Worm (Caenorhabditis elegans): ENCODE measurements around the gene K10G6.9.

K10G6.9 gene

ce11 chrII:3931825-3932224 is 40.2 kb upstream of the K10G6.9 start:
- TF ChIP-seq egl-5 (tag; optimal IDR thresholded peaks at IDR 0.05) (no peak), lin-39 (tag; optimal IDR thresholded peaks at IDR 0.05) (peak; percentile 4)

- TF ChIP-seq nfya-1 (tag; optimal IDR thresholded peaks at IDR 0.05; ENCODE audit: insufficient read depth) (no peak), ceh-16 (tag; optimal IDR thresholded peaks at IDR 0.05) (no peak), ZK546.5 (tag; optimal IDR thresholded peaks at IDR 0.05) (no peak), pqm-1 (tag; optimal IDR thresholded peaks at IDR 0.05) (no peak), aly-2 (tag; optimal IDR thresholded peaks at IDR 0.05) (no peak), snpc-4 (tag; optimal IDR thresholded peaks at IDR 0.05) (no peak), ceh-28 (tag; optimal IDR thresholded peaks at IDR 0.05) (no peak), lin-15B (tag; optimal IDR thresholded peaks at IDR 0.05) (no peak), R02D3.7 (tag; optimal IDR thresholded peaks at IDR 0.05) (no peak), zag-1 (tag; optimal IDR thresholded peaks at IDR 0.05) (no peak), fkh-10 (GFP tag; optimal IDR thresholded peaks at IDR 0.05) (no peak), nhr-237 (tag; optimal IDR thresholded peaks at IDR 0.05) (no peak), fkh-2 (tag; optimal IDR thresholded peaks at IDR 0.05) (no peak), unc-62 (GFP tag; optimal IDR thresholded peaks at IDR 0.05) (no peak)
These were observed 38.4 kb upstream of the K10G6.9 start, which contains the start of gene Y14H12B.2 for ce11 chrII:3933640-3934039. Y14H12B.2 (minus strand) TSS chrII:3933740.

- no peak for TF ChIP-seq nhr-12 (tag; optimal IDR thresholded peaks at IDR 0.05)
- no peak for TF ChIP-seq pha-4 (tag; optimal IDR thresholded peaks at IDR 0.05)
- TF ChIP-seq nfya-1 (tag; optimal IDR thresholded peaks at IDR 0.05; ENCODE audit: insufficient read depth): no peak
- no peak for TF ChIP-seq nhr-25 (tag; optimal IDR thresholded peaks at IDR 0.05)
- TF ChIP-seq ztf-4 (tag; optimal IDR thresholded peaks at IDR 0.05): no peak
- TF ChIP-seq snpc-4 (tag; optimal IDR thresholded peaks at IDR 0.05): no peak
- TF ChIP-seq nhr-11 (tag; optimal IDR thresholded peaks at IDR 0.05): no peak
- no peak for TF ChIP-seq nhr-77 (tag; optimal IDR thresholded peaks at IDR 0.05)
- TF ChIP-seq lin-15B (tag; optimal IDR thresholded peaks at IDR 0.05): no peak
- TF ChIP-seq eor-1 (tag; optimal IDR thresholded peaks at IDR 0.05): no peak
These were observed 38.0 kb upstream of the K10G6.9 start, which contains the start of gene Y14H12B.1 for ce11 chrII:3934085-3934484. Y14H12B.1 (plus strand) TSS chrII:3934447.

ce11 chrII:3935098-3935497 is 37.0 kb upstream of the K10G6.9 start:
- TF ChIP-seq fkh-10 (GFP tag; optimal IDR thresholded peaks at IDR 0.05) (no peak), ceh-16 (tag; optimal IDR thresholded peaks at IDR 0.05) (no peak), ceh-9 (tag; optimal IDR thresholded peaks at IDR 0.05) (no peak), fos-1 (tag; optimal IDR thresholded peaks at IDR 0.05) (no peak), hmg-11 (tag; optimal IDR thresholded peaks at IDR 0.05) (no peak), snpc-4 (tag; optimal IDR thresholded peaks at IDR 0.05) (no peak), elt-3 (tag; optimal IDR thresholded peaks at IDR 0.05) (no peak)

ce11 chrII:3935990-3936389 is 36.1 kb upstream of the K10G6.9 start:
- TF ChIP-seq aly-2 (tag; optimal IDR thresholded peaks at IDR 0.05): no peak

ce11 chrII:3947404-3947803 is 24.7 kb upstream of the K10G6.9 start:
- TF ChIP-seq nfya-1 (tag; optimal IDR thresholded peaks at IDR 0.05; ENCODE audit: insufficient read depth) (peak; percentile 83), nhr-11 (tag; optimal IDR thresholded peaks at IDR 0.05) (no peak)

ce11 chrII:3948507-3948906 is 23.6 kb upstream of the K10G6.9 start:
- TF ChIP-seq nfya-1 (tag; optimal IDR thresholded peaks at IDR 0.05; ENCODE audit: insufficient read depth) (peak; percentile 35), ceh-82 (tag; optimal IDR thresholded peaks at IDR 0.05) (no peak), jun-1 (tag; optimal IDR thresholded peaks at IDR 0.05) (no peak), lin-39 (tag; optimal IDR thresholded peaks at IDR 0.05) (peak; percentile 28), hmg-11 (tag; optimal IDR thresholded peaks at IDR 0.05) (peak; percentile 15), ama-1 (optimal IDR thresholded peaks at IDR 0.05) (no peak)

- TF ChIP-seq nhr-12 (tag; optimal IDR thresholded peaks at IDR 0.05) (no peak), aly-2 (tag; optimal IDR thresholded peaks at IDR 0.05) (no peak), R02D3.7 (tag; optimal IDR thresholded peaks at IDR 0.05) (no peak), elt-1 (tag; optimal IDR thresholded peaks at IDR 0.05) (no peak)
These were observed 22.0 kb upstream of the K10G6.9 start, which contains the start of gene sea-2 for ce11 chrII:3950077-3950476. sea-2 (plus strand) TSS chrII:3950377.

Data from whole organism, L3 larva.